Fruit fly (Drosophila melanogaster) whole organism, wandering third instar larva: Measurements from ENCODE around the gene VhaPPA1-1.

ENCODE experiments used
- Hr78 ChIP-seq: fragments of >200 bp; optimal IDR thresholded peaks from 2 replicates; lab custom pipeline; 2017; ENCODE audit warnings: missing biosample characterization, missing genetic modification characterization
- br ChIP-seq: fragments of 200-800 bp; sonication (Bioruptor generic); optimal IDR thresholded peaks from 2 replicates; lab custom pipeline; 2016; ENCODE audit warnings: missing biosample characterization, missing genetic modification characterization
- pan ChIP-seq: fragments of >200 bp; optimal IDR thresholded peaks from 2 replicates; lab custom pipeline; 2017
- psq ChIP-seq: fragments of 200-800 bp; sonication (Bioruptor generic); optimal IDR thresholded peaks from 3 replicates; lab custom pipeline; 2017; ENCODE audit warnings: missing biosample characterization, mild to moderate bottlenecking, missing genetic modification characterization, moderate library complexity
- rgr ChIP-seq: fragments of 200-800 bp; sonication (Bioruptor generic); optimal IDR thresholded peaks from 3 replicates; lab custom pipeline; 2016; ENCODE audit warnings: missing biosample characterization, mild to moderate bottlenecking, missing genetic modification characterization
- sv ChIP-seq: fragments of 200-800 bp; sonication (Bioruptor generic); optimal IDR thresholded peaks from 3 replicates; lab custom pipeline; 2016; ENCODE audit warnings: missing biosample characterization, missing genetic modification characterization

dm6 chr3R:14900177-14900576 lies 3.7 kb downstream of the VhaPPA1-1 start, which contains the start of gene VhaPPA1-2:
- no peak for TF ChIP-seq pan (lab: Kevin White, UChicago)
- TF ChIP-seq Hr78 (GFP tag; lab: Kevin White, UChicago), result no peak
- TF ChIP-seq br, result no peak
- no peak for TF ChIP-seq psq (GFP tag; lab: Kevin White, UChicago)
- TF ChIP-seq sv (GFP tag; lab: Kevin White, UChicago), result no peak
- TF ChIP-seq rgr (GFP tag; lab: Kevin White, UChicago), result no peak
